Fruit fly (Drosophila melanogaster): ENCODE data around the gene CG7083.
A peak's percentile ranks its signal among the peaks of the same experiment; 100 is the strongest.

The CG7083 gene

DNA sequence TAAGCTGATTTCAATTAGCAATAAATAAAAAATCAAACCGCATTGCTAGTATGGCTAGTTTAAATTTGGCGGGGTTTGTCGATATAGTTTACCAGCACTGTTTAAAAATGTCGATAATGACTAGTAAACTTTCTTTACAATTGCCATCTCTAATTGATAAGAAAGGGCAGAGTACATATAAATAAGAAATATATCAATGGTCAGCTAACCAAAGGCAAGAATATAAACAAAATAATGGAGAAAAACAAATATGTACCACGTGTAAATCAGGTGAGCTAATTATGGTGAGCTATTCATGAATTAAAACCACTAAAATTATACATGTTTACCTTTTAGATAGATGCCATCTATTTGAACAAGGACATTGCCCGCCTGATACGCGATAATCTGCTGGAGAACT lies 1.7 kb upstream of the CG7083 start, which contains the start of gene Pex2 (continued):
- peak; percentile 5 for TF ChIP-seq Sox100B (GFP tag; optimal IDR thresholded peaks at IDR 0.05)
- TF ChIP-seq CG17361 (GFP tag; IDR thresholded peaks at IDR 0.05) = no peak
- no peak for TF ChIP-seq CG17829 (tag; optimal IDR thresholded peaks at IDR 0.05)
- TF ChIP-seq CG8290 (GFP tag; optimal IDR thresholded peaks at IDR 0.05) = peak; percentile 2
- TF ChIP-seq CG8290 (tag; optimal IDR thresholded peaks at IDR 0.05) = no peak
- no peak for TF ChIP-seq bsh (GFP tag; optimal IDR thresholded peaks at IDR 0.05)
- no peak for TF ChIP-seq CG18599 (GFP tag; optimal IDR thresholded peaks at IDR 0.05)
- TF ChIP-seq lab (GFP tag; optimal IDR thresholded peaks at IDR 0.05) = peak; percentile 30
- TF ChIP-seq tap (tag; optimal IDR thresholded peaks at IDR 0.05) = peak; percentile 1
- no peak for TF ChIP-seq CG12071 (GFP tag; optimal IDR thresholded peaks at IDR 0.05)
- TF ChIP-seq CG12391 (tag; optimal IDR thresholded peaks at IDR 0.05) = no peak
- peak; percentile 50 for TF ChIP-seq BEAF-32 (GFP tag; optimal IDR thresholded peaks at IDR 0.05)
- no peak for TF ChIP-seq Fer2 (tag; optimal IDR thresholded peaks at IDR 0.05)
- TF ChIP-seq Hr51 (GFP tag; optimal IDR thresholded peaks at IDR 0.05) = no peak
- TF ChIP-seq ab (GFP tag; optimal IDR thresholded peaks at IDR 0.05) = no peak
- peak; percentile 4 for TF ChIP-seq CG13624 (GFP tag; optimal IDR thresholded peaks at IDR 0.05)
- TF ChIP-seq ro (GFP tag; IDR thresholded peaks at IDR 0.05) = no peak
- peak; percentile 96 for TF ChIP-seq CG10267 (tag; optimal IDR thresholded peaks at IDR 0.05)
- TF ChIP-seq CG34224 (GFP tag; IDR thresholded peaks at IDR 0.05; ENCODE audit: partially characterized antibody) = peak; percentile 34; the same call in 1 of the 3 replicates
- peak; percentile 56 for TF ChIP-seq Scr (GFP tag; IDR thresholded peaks at IDR 0.05; ENCODE audit: partially characterized antibody)
- TF ChIP-seq fru (optimal IDR thresholded peaks at IDR 0.05) = no peak
- TF ChIP-seq sna (GFP tag; IDR thresholded peaks at IDR 0.05; ENCODE audit: partially characterized antibody) = peak; percentile 34; the same call in 1 of the 2 replicates
- TF ChIP-seq Myb (GFP tag; optimal IDR thresholded peaks at IDR 0.05) = peak; percentile 27
- TF ChIP-seq en (GFP tag; optimal IDR thresholded peaks at IDR 0.05) = no peak
- TF ChIP-seq CG10959 (GFP tag; IDR thresholded peaks at IDR 0.05) = no peak
- no peak for TF ChIP-seq CG2678 (tag; optimal IDR thresholded peaks at IDR 0.05)
- TF ChIP-seq Stat92E (GFP tag; optimal IDR thresholded peaks at IDR 0.05) = no peak
- no peak for TF ChIP-seq mirr (GFP tag; optimal IDR thresholded peaks at IDR 0.05)
- peak in 1 of 2 experiments; percentile 60 for TF ChIP-seq Hr78 (GFP tag; optimal IDR thresholded peaks at IDR 0.05)
- no peak for TF ChIP-seq HLH3B (GFP tag; IDR thresholded peaks at IDR 0.05)
- TF ChIP-seq CG15601 (tag; optimal IDR thresholded peaks at IDR 0.05) = peak; percentile 21
- no peak for TF ChIP-seq NK7.1 (GFP tag; optimal IDR thresholded peaks at IDR 0.05)
- TF ChIP-seq Hr3 (GFP tag; optimal IDR thresholded peaks at IDR 0.05) = no peak
- TF ChIP-seq lbe (GFP tag; optimal IDR thresholded peaks at IDR 0.05) = peak; percentile 41
- TF ChIP-seq oc (tag; optimal IDR thresholded peaks at IDR 0.05) = no peak
- no peak for TF ChIP-seq CG18476 (GFP tag; optimal IDR thresholded peaks at IDR 0.05)
- TF ChIP-seq ap (GFP tag; IDR thresholded peaks at IDR 0.05) = no peak
- TF ChIP-seq pan (optimal IDR thresholded peaks at IDR 0.05) = no peak
- no peak for TF ChIP-seq pan (GFP tag; optimal IDR thresholded peaks at IDR 0.05 in 1 of 2, IDR thresholded peaks at IDR 0.05 in 1 of 2)
- TF ChIP-seq CG6791 (GFP tag; IDR thresholded peaks at IDR 0.05; ENCODE audit: partially characterized antibody) = 0 out of 3 replicates have a peak, but pooled peaks have one; percentile 56
- TF ChIP-seq CG9817 (tag; optimal IDR thresholded peaks at IDR 0.05) = no peak
- no peak for TF ChIP-seq Rx (GFP tag; IDR thresholded peaks at IDR 0.05)
- TF ChIP-seq ato (GFP tag; IDR thresholded peaks at IDR 0.05; ENCODE audit: partially characterized antibody) = no peak
- TF ChIP-seq az2 (GFP tag; optimal IDR thresholded peaks at IDR 0.05) = no peak
- peak; percentile 58 for TF ChIP-seq CG34376 (GFP tag; optimal IDR thresholded peaks at IDR 0.05)
- TF ChIP-seq CG11504 (tag; optimal IDR thresholded peaks at IDR 0.05) = no peak
- no peak for TF ChIP-seq CG7786 (GFP tag; optimal IDR thresholded peaks at IDR 0.05)
- peak; percentile 37; the same call in 1 of the 3 replicates for TF ChIP-seq HLH4C (GFP tag; IDR thresholded peaks at IDR 0.05; ENCODE audit: partially characterized antibody)
- TF ChIP-seq Rfx (GFP tag; IDR thresholded peaks at IDR 0.05) = peak; percentile 23; the same call in 1 of the 2 replicates
- no peak for TF ChIP-seq CG15073 (GFP tag; optimal IDR thresholded peaks at IDR 0.05)

All from whole organism, embryonic.